Fruit fly (Drosophila melanogaster): Measurements from ENCODE around the gene TotC.

- TF ChIP-seq CG8301 (tag; optimal IDR thresholded peaks at IDR 0.05) (no peak), Ets98B (GFP tag; IDR thresholded peaks at IDR 0.05) (no peak), Snoo (tag; optimal IDR thresholded peaks at IDR 0.05) (no peak), CG15710 (tag; optimal IDR thresholded peaks at IDR 0.05) (no peak), D1 (tag; optimal IDR thresholded peaks at IDR 0.05) (no peak), CG10348 (GFP tag; IDR thresholded peaks at IDR 0.05) (no peak), rn (GFP tag; IDR thresholded peaks at IDR 0.05) (no peak), CG14655 (GFP tag; optimal IDR thresholded peaks at IDR 0.05) (no peak), CG12605 (GFP tag; IDR thresholded peaks at IDR 0.05) (no peak), gl (tag; optimal IDR thresholded peaks at IDR 0.05) (no peak), EcR (GFP tag; optimal IDR thresholded peaks at IDR 0.05) (no peak), CG9948 (tag; optimal IDR thresholded peaks at IDR 0.05) (no peak), CG34367 (tag; optimal IDR thresholded peaks at IDR 0.05) (no peak)
Observed at dm6 chr3R:20838787-20839186, 34.0 kb upstream of the TotC start.
